Fruit fly (Drosophila melanogaster): ENCODE measurements around the gene pll.

The pll gene

dm6 chr3R:27263434-27264215, 10.6 kb upstream of the pll start, which contains the start of gene woc (continued):
- TF ChIP-seq crp (GFP tag; optimal IDR thresholded peaks at IDR 0.05) (no peak), tgo (GFP tag; IDR thresholded peaks at IDR 0.05) (peak; percentile 53), trh (GFP tag; optimal IDR thresholded peaks at IDR 0.05) (peak; percentile 17), Ets97D (GFP tag; optimal IDR thresholded peaks at IDR 0.05) (peak; percentile 76), slp2 (GFP tag; optimal IDR thresholded peaks at IDR 0.05) (peak; percentile 32), Scr (GFP tag; IDR thresholded peaks at IDR 0.05; ENCODE audit: partially characterized antibody) (peak; percentile 79), CG4730 (GFP tag; IDR thresholded peaks at IDR 0.05) (peak; percentile 29; the same call in 1 of the 2 replicates), stc (GFP tag; IDR thresholded peaks at IDR 0.05) (peak; percentile 51; the same call in 1 of the 2 replicates), Pdp1 (GFP tag; optimal IDR thresholded peaks at IDR 0.05) (peak; percentile 48 to 51), Mrtf (GFP tag; IDR thresholded peaks at IDR 0.05) (peak; percentile 29; the same call in 1 of the 3 replicates), Rfx (GFP tag; IDR thresholded peaks at IDR 0.05) (peak; percentile 63), Neu2 (GFP tag; optimal IDR thresholded peaks at IDR 0.05; ENCODE audit: borderline replicate concordance) (no peak), disco-r (GFP tag; optimal IDR thresholded peaks at IDR 0.05) (peak; percentile 4), Adf1 (GFP tag; IDR thresholded peaks at IDR 0.05) (peak; percentile 59), Bgb (GFP tag; IDR thresholded peaks at IDR 0.05; ENCODE audit: partially characterized antibody) (peak; percentile 91), CG9932 (GFP tag; IDR thresholded peaks at IDR 0.05) (peak; percentile 69), CG8478 (optimal IDR thresholded peaks at IDR 0.05) (peak; percentile 88), CG11696 (GFP tag; IDR thresholded peaks at IDR 0.05) (peak; percentile 26; the same call in 1 of the 2 replicates), CG15011 (GFP tag; optimal IDR thresholded peaks at IDR 0.05) (no peak), Oaz (GFP tag; IDR thresholded peaks at IDR 0.05) (no peak), rib (GFP tag; IDR thresholded peaks at IDR 0.05) (no peak; the same call in 1 of the 2 replicates), vfl (GFP tag; optimal IDR thresholded peaks at IDR 0.05) (peak; percentile 52), seq (GFP tag; IDR thresholded peaks at IDR 0.05) (peak; percentile 54; the same call in 1 of the 2 replicates)

DNA sequence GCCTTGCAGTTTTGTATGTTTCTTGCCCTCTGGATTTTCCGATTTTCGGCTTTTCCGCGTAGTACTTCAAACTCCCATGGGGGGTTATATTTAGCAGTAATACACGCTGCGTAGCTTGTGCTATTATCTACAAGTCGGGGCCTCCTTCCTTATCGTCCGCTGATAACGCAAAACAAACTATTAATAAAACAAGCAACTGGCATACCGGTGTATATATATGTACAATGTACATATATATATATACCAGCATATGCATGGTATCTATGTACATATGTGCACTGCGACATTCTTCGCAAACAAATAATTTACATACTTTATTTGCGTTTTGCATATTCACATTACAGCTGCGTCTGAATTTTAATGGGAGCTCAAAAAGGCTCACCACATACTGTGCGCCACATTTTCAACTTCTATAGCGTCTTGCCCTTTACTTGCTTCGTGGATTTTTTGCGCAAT, 967 bp upstream of the pll start:
- TF ChIP-seq CG14710 (tag; optimal IDR thresholded peaks at IDR 0.05) (no peak), CG4730 (GFP tag; IDR thresholded peaks at IDR 0.05) (no peak), Optix (GFP tag; IDR thresholded peaks at IDR 0.05) (no peak), Stat92E (GFP tag; optimal IDR thresholded peaks at IDR 0.05) (no peak), tll (GFP tag; optimal IDR thresholded peaks at IDR 0.05) (no peak), Lhr (GFP tag; optimal IDR thresholded peaks at IDR 0.05) (no peak), cato (GFP tag; optimal IDR thresholded peaks at IDR 0.05; ENCODE audit: borderline replicate concordance) (no peak), Ada2b (GFP tag; IDR thresholded peaks at IDR 0.05) (no peak), CG4360 (GFP tag; IDR thresholded peaks at IDR 0.05) (0 out of 2 replicates have a peak, but pooled peaks have one; percentile 32), gcm2 (GFP tag; optimal IDR thresholded peaks at IDR 0.05) (no peak), toy (GFP tag; IDR thresholded peaks at IDR 0.05) (no peak), cg (GFP tag; optimal IDR thresholded peaks at IDR 0.05) (peak; percentile 3), H15 (GFP tag; IDR thresholded peaks at IDR 0.05) (no peak), Taf1 (GFP tag; IDR thresholded peaks at IDR 0.05) (no peak), lov (optimal IDR thresholded peaks at IDR 0.05) (no peak), lov (GFP tag; IDR thresholded peaks at IDR 0.05) (no peak), CG18476 (GFP tag; optimal IDR thresholded peaks at IDR 0.05) (no peak), repo (GFP tag; optimal IDR thresholded peaks at IDR 0.05) (no peak), mirr (GFP tag; optimal IDR thresholded peaks at IDR 0.05) (peak; percentile 32), jigr1 (GFP tag; IDR thresholded peaks at IDR 0.05) (no peak), bsh (GFP tag; optimal IDR thresholded peaks at IDR 0.05) (peak in 1 of 2 experiments; percentile 52), nom (GFP tag; optimal IDR thresholded peaks at IDR 0.05) (no peak), Bteb2 (GFP tag; optimal IDR thresholded peaks at IDR 0.05) (no peak), Med (GFP tag) (peak; percentile 49), exex (tag; optimal IDR thresholded peaks at IDR 0.05) (no peak), CG11560 (tag; IDR thresholded peaks at IDR 0.05) (no peak), sens-2 (GFP tag; IDR thresholded peaks at IDR 0.05) (no peak), corto (GFP tag; optimal IDR thresholded peaks at IDR 0.05) (no peak)

Data from whole organism, embryonic.